Fruit fly (Drosophila melanogaster) whole organism, prepupa: Measurements from ENCODE around the gene Kdm3.

Source experiments
- Blimp-1 ChIP-seq: fragments of 200-800 bp; sonication (Bioruptor generic); optimal IDR thresholded peaks from 3 replicates; lab custom pipeline; 2017; ENCODE audit warnings: missing biosample characterization, missing genetic modification characterization, mild to moderate bottlenecking, moderate library complexity, missing genetic modification reagents
- CG10631 ChIP-seq: fragments of 200-800 bp; sonication (Bioruptor generic); optimal IDR thresholded peaks from 2 replicates; lab custom pipeline; 2016; ENCODE audit warnings: missing biosample characterization, missing genetic modification characterization
- CG10669 ChIP-seq: fragments of 200-800 bp; sonication (Bioruptor generic); optimal IDR thresholded peaks from 3 replicates; lab custom pipeline; 2018; ENCODE audit warnings: missing biosample characterization, mild to moderate bottlenecking, missing genetic modification characterization, moderate library complexity
- CG11294 ChIP-seq: fragments of 200-800 bp; sonication (Bioruptor generic); IDR thresholded peaks from 2 replicates; pipeline ENCODE4 v1.3.6; 2022; ENCODE audit warnings: missing biosample characterization, missing genetic modification characterization
- CG11902 ChIP-seq: fragments of 200-800 bp; sonication (Bioruptor generic); optimal IDR thresholded peaks from 3 replicates; lab custom pipeline; 2016; ENCODE audit warnings: missing biosample characterization, missing genetic modification characterization
- CG15336 ChIP-seq: fragments of 200-800 bp; sonication (Bioruptor generic); IDR thresholded peaks from 2 replicates; pipeline ENCODE4 v1.3.6; 2022; ENCODE audit warnings: missing biosample characterization, missing genetic modification characterization
- CG1621 ChIP-seq: fragments of 200-800 bp; sonication (Bioruptor generic); optimal IDR thresholded peaks from 3 replicates; lab custom pipeline; 2018; ENCODE audit warnings: missing biosample characterization, mild to moderate bottlenecking, missing genetic modification characterization
- CG16779 ChIP-seq: fragments of 200-800 bp; sonication (Bioruptor generic); optimal IDR thresholded peaks from 3 replicates; lab custom pipeline; 2017; ENCODE audit warnings: missing biosample characterization, mild to moderate bottlenecking, missing genetic modification characterization
- CG3032 ChIP-seq: fragments of 200-800 bp; optimal IDR thresholded peaks from 2 replicates; lab custom pipeline; 2019; ENCODE audit warnings: missing biosample characterization, mild to moderate bottlenecking, missing genetic modification characterization, moderate library complexity
- CG31627 ChIP-seq: fragments of 200-800 bp; sonication (Bioruptor generic); optimal IDR thresholded peaks from 3 replicates; lab custom pipeline; 2016; ENCODE audit warnings: missing biosample characterization, missing genetic modification characterization
- CG32006 ChIP-seq: fragments of 200-800 bp; sonication (Bioruptor generic); optimal IDR thresholded peaks from 3 replicates; lab custom pipeline; 2017; ENCODE audit warnings: missing biosample characterization, mild to moderate bottlenecking, missing genetic modification characterization
- CG34406 ChIP-seq: fragments of 200-800 bp; sonication (Bioruptor generic); optimal IDR thresholded peaks from 3 replicates; lab custom pipeline; 2016; ENCODE audit warnings: missing biosample characterization, missing genetic modification characterization
- CG4318 ChIP-seq: fragments of 200-800 bp; sonication (Bioruptor generic); optimal IDR thresholded peaks from 3 replicates; lab custom pipeline; 2017; ENCODE audit warnings: missing biosample characterization, mild to moderate bottlenecking, missing genetic modification characterization
- CG6163 ChIP-seq: fragments of 200-800 bp; sonication (Bioruptor generic); IDR thresholded peaks from 3 replicates; pipeline ENCODE4 v1.3.6; 2022; ENCODE audit warnings: missing biosample characterization, missing genetic modification characterization
- CG6276 ChIP-seq: fragments of 200-800 bp; sonication (Bioruptor generic); optimal IDR thresholded peaks from 2 replicates; lab custom pipeline; 2017; ENCODE audit warnings: missing biosample characterization, mild to moderate bottlenecking, missing genetic modification characterization
- CG6792 ChIP-seq: fragments of 200-800 bp; sonication (Bioruptor generic); optimal IDR thresholded peaks from 3 replicates; lab custom pipeline; 2016; ENCODE audit warnings: missing biosample characterization, missing genetic modification characterization
- CG6854 ChIP-seq: fragments of 200-800 bp; sonication (Bioruptor generic); optimal IDR thresholded peaks from 2 replicates; lab custom pipeline; 2017; ENCODE audit warnings: missing biosample characterization, mild to moderate bottlenecking, missing genetic modification characterization
- CG8319 ChIP-seq: fragments of 200-800 bp; sonication (Bioruptor generic); optimal IDR thresholded peaks from 3 replicates; lab custom pipeline; 2016; ENCODE audit warnings: missing biosample characterization, missing genetic modification characterization
- CG9139 ChIP-seq: fragments of 200-800 bp; sonication (Bioruptor generic); optimal IDR thresholded peaks from 3 replicates; lab custom pipeline; 2017; ENCODE audit warnings: missing biosample characterization, mild to moderate bottlenecking, missing genetic modification characterization
- Eip75B ChIP-seq: fragments of 200-800 bp; sonication (Bioruptor generic); optimal IDR thresholded peaks from 3 replicates; lab custom pipeline; 2016; ENCODE audit warnings: missing biosample characterization, missing genetic modification characterization
- Eip78C ChIP-seq: fragments of 200-800 bp; sonication (Bioruptor generic); peaks from one replicate; lab custom pipeline; 2016; ENCODE audit warnings: missing biosample characterization, missing genetic modification characterization
- Eip93F ChIP-seq: fragments of 200-800 bp; sonication (Bioruptor generic); optimal IDR thresholded peaks from 2 replicates; lab custom pipeline; 2016; ENCODE audit warnings: missing biosample characterization, mild to moderate bottlenecking, missing genetic modification characterization
- Ets96B ChIP-seq: fragments of 200-800 bp; optimal IDR thresholded peaks from 2 replicates; lab custom pipeline; 2019; ENCODE audit warnings: missing biosample characterization, mild to moderate bottlenecking, missing genetic modification characterization, moderate library complexity
- Hr4 ChIP-seq: fragments of 200-800 bp; sonication (Bioruptor generic); optimal IDR thresholded peaks from 3 replicates; lab custom pipeline; 2016; ENCODE audit warnings: missing biosample characterization, missing genetic modification characterization
- Lpt ChIP-seq: fragments of 200-800 bp; sonication (Bioruptor generic); optimal IDR thresholded peaks from 3 replicates; lab custom pipeline; 2016; ENCODE audit warnings: missing biosample characterization, missing genetic modification characterization
- Smox ChIP-seq: fragments of 200-800 bp; sonication (Bioruptor generic); optimal IDR thresholded peaks from 3 replicates; lab custom pipeline; 2016; ENCODE audit warnings: missing biosample characterization, missing genetic modification characterization
- Sox102F ChIP-seq: fragments of 200-800 bp; sonication (Bioruptor generic); optimal IDR thresholded peaks from 2 replicates; lab custom pipeline; 2016; ENCODE audit warnings: missing biosample characterization, mild to moderate bottlenecking, missing genetic modification characterization
- Sox14 ChIP-seq: fragments of 200-800 bp; sonication (Bioruptor generic); optimal IDR thresholded peaks from 3 replicates; lab custom pipeline; 2016; ENCODE audit warnings: missing biosample characterization, missing genetic modification characterization
- Sox15 ChIP-seq: fragments of 200-800 bp; sonication (Bioruptor generic); optimal IDR thresholded peaks from 3 replicates; lab custom pipeline; 2016; ENCODE audit warnings: missing biosample characterization, missing genetic modification characterization
- achi ChIP-seq: fragments of 200-800 bp; sonication (Bioruptor generic); optimal IDR thresholded peaks from 3 replicates; lab custom pipeline; 2016; ENCODE audit warnings: missing biosample characterization, missing genetic modification characterization
- dac ChIP-seq: fragments of 200-800 bp; sonication (Bioruptor generic); optimal IDR thresholded peaks from 2 replicates; lab custom pipeline; 2017; ENCODE audit warnings: missing biosample characterization, mild to moderate bottlenecking, missing genetic modification characterization
- dsx ChIP-seq: fragments of 200-800 bp; optimal IDR thresholded peaks from 3 replicates; lab custom pipeline; 2019; ENCODE audit warnings: missing biosample characterization, mild to moderate bottlenecking, missing genetic modification characterization, moderate library complexity; ENCODE audit not compliant: poor library complexity, severe bottlenecking
- eg ChIP-seq: fragments of 200-800 bp; sonication (Bioruptor generic); IDR thresholded peaks from 3 replicates; pipeline ENCODE4 v1.3.6; 2022; ENCODE audit warnings: missing biosample characterization, missing genetic modification characterization
- esn ChIP-seq: fragments of 200-800 bp; sonication (Bioruptor generic); optimal IDR thresholded peaks from 2 replicates; lab custom pipeline; 2016; ENCODE audit warnings: missing biosample characterization, mild to moderate bottlenecking, missing genetic modification characterization, moderate library complexity
- fd59A ChIP-seq: fragments of 200-800 bp; sonication (Bioruptor generic); optimal IDR thresholded peaks from 2 replicates; lab custom pipeline; 2017; ENCODE audit warnings: missing biosample characterization, mild to moderate bottlenecking, missing genetic modification characterization, missing genetic modification reagents
- fd85E ChIP-seq: fragments of 200-800 bp; sonication (Bioruptor generic); optimal IDR thresholded peaks from 3 replicates; lab custom pipeline; 2016; ENCODE audit warnings: missing biosample characterization, missing genetic modification characterization
- fkh ChIP-seq: fragments of 200-800 bp; sonication (Bioruptor generic); optimal IDR thresholded peaks from 3 replicates; lab custom pipeline; 2017; ENCODE audit warnings: missing biosample characterization, mild to moderate bottlenecking, missing genetic modification characterization, moderate library complexity
- lz ChIP-seq: fragments of 200-800 bp; sonication (Bioruptor generic); optimal IDR thresholded peaks from 3 replicates; lab custom pipeline; 2016; ENCODE audit warnings: missing biosample characterization, missing genetic modification characterization
- net ChIP-seq: fragments of 200-800 bp; sonication (Bioruptor generic); optimal IDR thresholded peaks from 3 replicates; lab custom pipeline; 2016; ENCODE audit warnings: missing biosample characterization, missing genetic modification characterization
- pdm3 ChIP-seq: fragments of 200-800 bp; sonication (Bioruptor generic); optimal IDR thresholded peaks from 3 replicates; lab custom pipeline; 2016; ENCODE audit warnings: missing biosample characterization, missing genetic modification characterization
- ss ChIP-seq, 2 experiments: fragments of 200-800 bp; sonication (Bioruptor generic); optimal IDR thresholded peaks; 2 replicates in 1 of 2; 3 replicates in 1 of 2; lab custom pipeline; 2017 to 2018; ENCODE audit warnings: mild to moderate bottlenecking in 2 of 2, missing biosample characterization in 2 of 2, missing genetic modification characterization in 2 of 2, moderate library complexity in 1 of 2
- svp ChIP-seq: fragments of 200-800 bp; sonication (Bioruptor generic); peaks from one replicate; lab custom pipeline; 2016; ENCODE audit warnings: missing biosample characterization, missing genetic modification characterization
- topi ChIP-seq: fragments of 200-800 bp; sonication (Bioruptor generic); optimal IDR thresholded peaks from 3 replicates; lab custom pipeline; 2016; ENCODE audit warnings: missing biosample characterization, missing genetic modification characterization
- vri ChIP-seq: fragments of 200-800 bp; sonication (Bioruptor generic); optimal IDR thresholded peaks from 3 replicates; lab custom pipeline; 2016; ENCODE audit warnings: missing biosample characterization, mild to moderate bottlenecking, missing genetic modification characterization

The Kdm3 gene

dm6 chr3R:9551013-9551658 is 35.3 kb downstream of the Kdm3 start (continued):
- TF ChIP-seq CG6792 (GFP tag; lab: Kevin White, UChicago) (peak; percentile 6), Hr4 (GFP tag; lab: Kevin White, UChicago) (no peak), CG16779 (peak; percentile 45), CG9139 (GFP tag; lab: Kevin White, UChicago) (peak; percentile 70), CG11902 (GFP tag; lab: Kevin White, UChicago) (no peak), CG10631 (no peak), topi (GFP tag; lab: Kevin White, UChicago) (peak; percentile 23), ss (GFP tag; optimal IDR thresholded peaks at IDR 0.05; lab: Kevin White, UChicago) (peak; percentile 80 to 82), vri (GFP tag; lab: Kevin White, UChicago) (peak; percentile 87), esn (GFP tag; lab: Kevin White, UChicago) (peak; percentile 31), Smox (GFP tag; lab: Kevin White, UChicago) (no peak), CG6163 (GFP tag; lab: Robert Waterston, UW) (no peak), Sox14 (peak; percentile 91), CG6854 (GFP tag; lab: Kevin White, UChicago) (peak; percentile 88), CG4318 (GFP tag; lab: Kevin White, UChicago) (no peak), CG10669 (GFP tag; lab: Kevin White, UChicago) (peak; percentile 41), fd59A (no peak), eg (no peak), Blimp-1 (GFP tag; lab: Kevin White, UChicago) (peak; percentile 17), CG8319 (no peak), CG34406 (GFP tag; lab: Kevin White, UChicago) (peak; percentile 17), lz (GFP tag; lab: Kevin White, UChicago) (peak; percentile 26), fd85E (GFP tag; lab: Kevin White, UChicago) (peak; percentile 77), Lpt (GFP tag; lab: Kevin White, UChicago) (no peak), CG6276 (GFP tag; lab: Kevin White, UChicago) (peak; percentile 42), CG31627 (no peak), svp (GFP tag; lab: Kevin White, UChicago) (peak; percentile 98), CG3032 (tag; lab: Kevin White, UChicago) (peak; percentile 20), Sox15 (no peak), CG32006 (peak; percentile 42), CG11294 (GFP tag; lab: Robert Waterston, UW) (no peak), Eip93F (no peak), Sox102F (GFP tag; lab: Kevin White, UChicago) (peak; percentile 45), Ets96B (no peak)

dm6 chr3R:9551659-9552435 is 36.0 kb downstream of the Kdm3 start, which contains the start of the genes mura and RnpS1:
Gene mura, minus strand, starts transcription at chr3R:9551806.
Gene RnpS1, plus strand, starts transcription at chr3R:9552034.
- TF ChIP-seq achi (no peak), fkh (peak; percentile 67), Sox14 (peak; percentile 6), vri (GFP tag; lab: Kevin White, UChicago) (peak; percentile 42)

- TF ChIP-seq Eip78C: peak; percentile 84
- TF ChIP-seq fd85E (GFP tag; lab: Kevin White, UChicago): no peak
- no peak for TF ChIP-seq fd59A
- no peak for TF ChIP-seq Sox102F (GFP tag; lab: Kevin White, UChicago)
- no peak for TF ChIP-seq CG34406 (GFP tag; lab: Kevin White, UChicago)
- TF ChIP-seq dsx: no peak
- TF ChIP-seq CG1621 (tag; lab: Kevin White, UChicago): no peak
- TF ChIP-seq dac (GFP tag; lab: Kevin White, UChicago): no peak
- no peak for TF ChIP-seq Ets96B
- TF ChIP-seq CG15336: peak; percentile 15; the same call in 1 of the 2 replicates
- peak; percentile 97 for TF ChIP-seq vri (GFP tag; lab: Kevin White, UChicago)
- no peak for TF ChIP-seq CG11294 (GFP tag; lab: Robert Waterston, UW)
- no peak for TF ChIP-seq CG10669 (GFP tag; lab: Kevin White, UChicago)
- no peak for TF ChIP-seq Eip75B (GFP tag; lab: Kevin White, UChicago)
- no peak for TF ChIP-seq net (GFP tag; lab: Kevin White, UChicago)
- no peak for TF ChIP-seq pdm3 (GFP tag; lab: Kevin White, UChicago)
- TF ChIP-seq CG4318 (GFP tag; lab: Kevin White, UChicago): no peak
- TF ChIP-seq CG16779: no peak
- no peak for TF ChIP-seq Lpt (GFP tag; lab: Kevin White, UChicago)
- TF ChIP-seq Smox (GFP tag; lab: Kevin White, UChicago): no peak
- no peak for TF ChIP-seq svp (GFP tag; lab: Kevin White, UChicago)
These were observed 39.6 kb downstream of the Kdm3 start, which contains the start of the genes CG9386 and BckdhA for dm6 chr3R:9555334-9555974. Gene CG9386, minus strand, starts transcription at chr3R:9555408. Gene BckdhA, plus strand, starts transcription at chr3R:9555785.
